Fruit fly (Drosophila melanogaster): ENCODE measurements around the gene escl.
A peak's percentile ranks its signal among the peaks of the same experiment; 100 is the strongest.

escl gene

dm6 chr2L:12010100-12010876 is 19.6 kb downstream of the escl start (continued):
- TF ChIP-seq esg (GFP tag; conservative IDR thresholded peaks at IDR 0.05) (no peak), sqz (GFP tag; optimal IDR thresholded peaks at IDR 0.05) (peak; percentile 50), abd-A (tag; optimal IDR thresholded peaks at IDR 0.05) (peak; percentile 87), kah (GFP tag; optimal IDR thresholded peaks at IDR 0.05) (peak; percentile 85), H2.0 (GFP tag; IDR thresholded peaks at IDR 0.05) (no peak), pros (GFP tag; optimal IDR thresholded peaks at IDR 0.05) (peak; percentile 99), sc (optimal IDR thresholded peaks at IDR 0.05) (no peak), sc (GFP tag; optimal IDR thresholded peaks at IDR 0.05) (peak; percentile 33), lbe (GFP tag; optimal IDR thresholded peaks at IDR 0.05) (peak; percentile 47), Trl (optimal IDR thresholded peaks at IDR 0.05) (peak; percentile 6 to 48), Trl (GFP tag; optimal IDR thresholded peaks at IDR 0.05) (peak; percentile 6), bcd (GFP tag; optimal IDR thresholded peaks at IDR 0.05) (peak; percentile 44), Sry-β (GFP tag; optimal IDR thresholded peaks at IDR 0.05) (peak; percentile 36), zen (tag; optimal IDR thresholded peaks at IDR 0.05) (no peak), CG4707 (GFP tag; optimal IDR thresholded peaks at IDR 0.05) (peak; percentile 91), trh (GFP tag; optimal IDR thresholded peaks at IDR 0.05) (no peak), lilli (GFP tag; optimal IDR thresholded peaks at IDR 0.05) (no peak), CG8924 (tag; optimal IDR thresholded peaks at IDR 0.05) (peak; percentile 67), CG6254 (GFP tag; optimal IDR thresholded peaks at IDR 0.05) (peak; percentile 46), CG6683 (GFP tag; optimal IDR thresholded peaks at IDR 0.05) (peak; percentile 26), CG17912 (GFP tag; optimal IDR thresholded peaks at IDR 0.05) (peak; percentile 38), CG10274 (GFP tag; optimal IDR thresholded peaks at IDR 0.05) (no peak), Elba2 (GFP tag; optimal IDR thresholded peaks at IDR 0.05) (peak; percentile 100), pho (GFP tag; optimal IDR thresholded peaks at IDR 0.05) (peak; percentile 39), Gug (GFP tag; IDR thresholded peaks at IDR 0.05) (no peak), ftz-f1 (GFP tag; optimal IDR thresholded peaks at IDR 0.05) (peak; percentile 97), Lhr (GFP tag; optimal IDR thresholded peaks at IDR 0.05) (peak; percentile 98), cato (GFP tag; optimal IDR thresholded peaks at IDR 0.05; ENCODE audit: borderline replicate concordance) (no peak), CG12769 (tag; optimal IDR thresholded peaks at IDR 0.05) (peak; percentile 97), nom (GFP tag; optimal IDR thresholded peaks at IDR 0.05) (peak; percentile 65), kay (GFP tag; optimal IDR thresholded peaks at IDR 0.05) (peak; percentile 20), wek (GFP tag; optimal IDR thresholded peaks at IDR 0.05) (peak; percentile 43), CG2712 (tag; optimal IDR thresholded peaks at IDR 0.05) (peak; percentile 2), CG15011 (GFP tag; optimal IDR thresholded peaks at IDR 0.05) (peak; percentile 16), CG17385 (GFP tag; optimal IDR thresholded peaks at IDR 0.05) (peak; percentile 96), Nf-YB (GFP tag; optimal IDR thresholded peaks at IDR 0.05) (peak; percentile 100), crc (GFP tag; optimal IDR thresholded peaks at IDR 0.05) (no peak), Eip74EF (GFP tag; optimal IDR thresholded peaks at IDR 0.05) (peak in 1 of 2 experiments; percentile 45), CG10543 (GFP tag; optimal IDR thresholded peaks at IDR 0.05) (peak; percentile 96), CTCF (GFP tag; optimal IDR thresholded peaks at IDR 0.05) (peak; percentile 18), Deaf1 (tag; optimal IDR thresholded peaks at IDR 0.05) (peak; percentile 79), HmgD (GFP tag; optimal IDR thresholded peaks at IDR 0.05) (no peak), CG11723 (GFP tag; optimal IDR thresholded peaks at IDR 0.05) (no peak), Hr51 (GFP tag; optimal IDR thresholded peaks at IDR 0.05) (peak in 1 of 2 experiments; percentile 44), Hey (tag; optimal IDR thresholded peaks at IDR 0.05) (peak; percentile 34), scrt (GFP tag; optimal IDR thresholded peaks at IDR 0.05) (no peak), CG9727 (GFP tag; optimal IDR thresholded peaks at IDR 0.05) (peak; percentile 69), NfI (GFP tag; optimal IDR thresholded peaks at IDR 0.05) (no peak), pfk (GFP tag; optimal IDR thresholded peaks at IDR 0.05) (peak; percentile 68)

Measured in whole organism, embryonic.